Worm (Caenorhabditis elegans): Measurements from ENCODE around the gene rbc-2.
"Not testable (repeated sequence)": the region's sequence is repeated elsewhere in the genome, so short reads cannot be mapped to it uniquely, and the experiment has no call there.

DNA sequence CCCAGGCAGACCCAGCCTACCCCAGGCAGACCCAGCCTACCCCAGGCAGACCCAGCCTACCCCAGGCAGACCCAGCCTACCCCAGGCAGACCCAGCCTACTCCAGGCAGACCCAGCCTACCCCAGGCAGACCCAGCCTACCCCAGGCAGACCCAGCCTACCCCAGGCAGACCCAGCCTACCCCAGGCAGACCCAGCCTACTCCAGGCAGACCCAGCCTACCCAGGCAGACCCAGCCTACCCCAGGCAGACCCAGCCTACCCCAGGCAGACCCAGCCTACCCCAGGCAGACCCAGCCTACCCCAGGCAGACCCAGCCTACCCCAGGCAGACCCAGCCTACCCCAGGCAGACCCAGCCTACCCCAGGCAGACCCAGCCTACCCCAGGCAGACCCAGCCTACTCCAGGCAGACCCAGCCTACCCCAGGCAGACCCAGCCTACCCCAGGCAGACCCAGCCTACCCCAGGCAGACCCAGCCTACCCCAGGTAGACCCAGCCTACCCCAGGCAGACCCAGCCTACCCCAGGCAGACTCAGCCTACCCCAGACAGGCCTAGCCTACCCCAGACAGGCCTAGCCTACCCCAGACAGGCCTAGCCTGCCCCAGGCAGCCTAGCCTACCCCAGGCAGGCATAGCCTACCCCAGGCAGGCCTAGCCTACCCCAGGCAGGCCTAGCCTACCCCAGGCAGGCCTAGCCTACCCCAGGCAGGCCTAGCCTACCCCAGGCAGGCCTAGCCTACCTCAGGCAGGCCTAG lies 57.6 kb downstream of the rbc-2 start:
- TF ChIP-seq mxl-1 (tag; optimal IDR thresholded peaks at IDR 0.05); B0035.1 (tag; optimal IDR thresholded peaks at IDR 0.05); ztf-22 (GFP tag; optimal IDR thresholded peaks at IDR 0.05); sptf-2 (GFP tag; optimal IDR thresholded peaks at IDR 0.05); nfya-2 (GFP tag; IDR thresholded peaks at IDR 0.05); sea-2 (GFP tag; IDR thresholded peaks at IDR 0.05); gei-17 (GFP tag; optimal IDR thresholded peaks at IDR 0.05); nhr-120 (GFP tag; IDR thresholded peaks at IDR 0.05); madf-8 (GFP tag; conservative IDR thresholded peaks at IDR 0.05): not testable (repeated sequence)
- TF ChIP-seq zfh-2 (GFP tag; conservative IDR thresholded peaks at IDR 0.05): peak; percentile 51
